Fruit fly (Drosophila melanogaster) whole organism, pupa: ENCODE results near the gene Atox1.

ENCODE experiments used
- CG10348 ChIP-seq: fragments of 200-800 bp; sonication (Bioruptor generic); IDR thresholded peaks from 2 replicates; pipeline ENCODE4 v1.3.6; 2022; ENCODE audit warnings: missing biosample characterization, missing genetic modification characterization
- CG12605 ChIP-seq: fragments of 200-800 bp; sonication (Bioruptor generic); IDR thresholded peaks from 2 replicates; pipeline ENCODE4 v1.3.6; 2022; ENCODE audit warnings: missing biosample characterization, missing genetic modification characterization
- CG13204 ChIP-seq: fragments of 200-800 bp; sonication (Bioruptor generic); optimal IDR thresholded peaks from 2 replicates; lab custom pipeline; 2018; ENCODE audit warnings: missing biosample characterization, mild to moderate bottlenecking, missing genetic modification characterization, moderate library complexity
- CG14655 ChIP-seq: fragments of 200-800 bp; sonication (Bioruptor generic); optimal IDR thresholded peaks from 3 replicates; lab custom pipeline; 2017; ENCODE audit warnings: mild to moderate bottlenecking, missing biosample characterization, missing genetic modification reagents, missing genetic modification characterization
- CG15710 ChIP-seq: fragments of 200-800 bp; sonication (Bioruptor generic); optimal IDR thresholded peaks from 2 replicates; lab custom pipeline; 2018; ENCODE audit warnings: missing biosample characterization, mild to moderate bottlenecking, missing genetic modification characterization, moderate library complexity
- CG17806 ChIP-seq: fragments of 200-800 bp; sonication (Bioruptor generic); optimal IDR thresholded peaks from 2 replicates; lab custom pipeline; 2018; ENCODE audit warnings: missing biosample characterization, mild to moderate bottlenecking, missing genetic modification characterization, moderate library complexity
- CG32121 ChIP-seq: fragments of 200-800 bp; sonication (Bioruptor generic); IDR thresholded peaks from 2 replicates; pipeline ENCODE4 v1.3.6; 2022; ENCODE audit warnings: missing biosample characterization, missing genetic modification characterization
- CG34367 ChIP-seq: fragments of 200-800 bp; sonication (Bioruptor generic); optimal IDR thresholded peaks from 2 replicates; lab custom pipeline; 2018; ENCODE audit warnings: missing biosample characterization, mild to moderate bottlenecking, missing genetic modification characterization
- CG4496 ChIP-seq: fragments of 200-800 bp; sonication (Bioruptor generic); IDR thresholded peaks from 3 replicates; pipeline ENCODE4 v1.3.6; 2022; ENCODE audit warnings: missing biosample characterization, missing genetic modification characterization
- CG8159 ChIP-seq: fragments of 200-800 bp; sonication (Bioruptor generic); optimal IDR thresholded peaks from 3 replicates; lab custom pipeline; 2018; ENCODE audit warnings: missing biosample characterization, mild to moderate bottlenecking, missing genetic modification characterization, moderate library complexity
- CG8301 ChIP-seq: fragments of 200-800 bp; sonication (Bioruptor generic); optimal IDR thresholded peaks from 2 replicates; lab custom pipeline; 2018; ENCODE audit warnings: missing biosample characterization, mild to moderate bottlenecking, missing genetic modification characterization
- CG9948 ChIP-seq: fragments of 200-800 bp; sonication (Bioruptor generic); optimal IDR thresholded peaks from 2 replicates; lab custom pipeline; 2018; ENCODE audit warnings: missing biosample characterization, mild to moderate bottlenecking, missing genetic modification characterization, moderate library complexity
- D1 ChIP-seq: fragments of 200-800 bp; sonication (Bioruptor generic); optimal IDR thresholded peaks from 2 replicates; lab custom pipeline; 2018; ENCODE audit warnings: missing biosample characterization, mild to moderate bottlenecking, missing genetic modification characterization, moderate library complexity
- EcR ChIP-seq: fragments of 200-800 bp; sonication (Bioruptor generic); optimal IDR thresholded peaks from 3 replicates; lab custom pipeline; 2019; ENCODE audit warnings: missing biosample characterization, missing genetic modification characterization, mild to moderate bottlenecking, moderate library complexity, missing genetic modification reagents
- Ets98B ChIP-seq: fragments of 200-800 bp; sonication (Bioruptor generic); IDR thresholded peaks from 2 replicates; pipeline ENCODE4 v1.3.6; 2022; ENCODE audit warnings: missing biosample characterization, missing genetic modification characterization
- Pif1A ChIP-seq: fragments of 200-800 bp; sonication (Bioruptor generic); optimal IDR thresholded peaks from 3 replicates; lab custom pipeline; 2016; ENCODE audit warnings: missing biosample characterization, missing genetic modification characterization
- Pif1B ChIP-seq: fragments of 200-800 bp; sonication (Bioruptor generic); optimal IDR thresholded peaks from 3 replicates; lab custom pipeline; 2016; ENCODE audit warnings: missing biosample characterization, missing genetic modification characterization
- Snoo ChIP-seq: fragments of 200-800 bp; sonication (Bioruptor generic); optimal IDR thresholded peaks from 3 replicates; lab custom pipeline; 2017; ENCODE audit warnings: missing biosample characterization, mild to moderate bottlenecking, missing genetic modification characterization, inconsistent platforms
- fd96Ca ChIP-seq: fragments of 200-800 bp; sonication (Bioruptor generic); IDR thresholded peaks from 3 replicates; pipeline ENCODE4 v1.3.6; 2022; ENCODE audit warnings: missing biosample characterization, missing genetic modification characterization
- gl ChIP-seq: fragments of 200-800 bp; sonication (Bioruptor generic); optimal IDR thresholded peaks from 2 replicates; lab custom pipeline; 2018; ENCODE audit warnings: missing biosample characterization, mild to moderate bottlenecking, missing genetic modification characterization
- rn ChIP-seq: fragments of 200-800 bp; sonication (Bioruptor generic); IDR thresholded peaks from 2 replicates; pipeline ENCODE4 v1.3.6; 2022; ENCODE audit warnings: missing biosample characterization, missing genetic modification characterization

Atox1 gene

DNA sequence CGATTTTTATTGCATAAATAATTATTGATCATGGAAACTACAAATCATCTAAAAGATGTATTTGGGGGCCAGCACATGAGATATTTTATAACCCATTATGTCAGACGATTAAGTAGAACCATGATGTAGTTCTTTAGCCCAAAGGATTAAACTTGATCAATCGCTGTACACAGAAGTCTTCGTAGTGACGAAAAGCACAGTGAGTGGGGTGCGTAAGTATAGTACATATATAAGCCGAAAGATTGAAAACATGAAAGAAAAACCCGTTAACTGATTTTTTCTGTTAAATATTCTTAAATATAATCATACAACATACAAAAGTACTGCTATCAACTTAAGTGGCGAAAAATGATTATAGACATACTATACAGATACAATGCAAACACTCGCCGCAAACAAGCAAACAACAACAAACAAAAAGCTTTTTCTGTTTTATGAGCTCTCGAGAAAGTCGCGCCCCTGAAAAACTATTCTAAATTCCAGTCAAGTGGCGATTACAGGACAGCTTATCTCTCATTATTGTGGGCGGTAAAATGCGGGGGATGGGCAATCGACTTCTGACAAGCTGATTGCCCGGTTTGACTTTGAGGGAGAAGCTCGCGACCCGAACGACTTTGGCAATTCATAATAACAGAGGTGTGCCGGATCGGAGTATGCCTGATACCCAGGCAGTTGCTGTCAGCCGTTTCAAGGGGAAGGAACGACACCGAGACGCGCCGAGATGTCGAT, 4.4 kb upstream of the Atox1 start, which contains the start of gene CG32444:
Gene CG32444, plus strand, starts transcription at position 683 of the 729 bp plus-strand sequence.
- TF ChIP-seq CG13204 (GFP tag; lab: Kevin White, UChicago): no peak
- TF ChIP-seq D1: no peak
- TF ChIP-seq CG4496 (GFP tag; lab: Robert Waterston, UW): no peak
- TF ChIP-seq CG8159: no peak
- no peak for TF ChIP-seq Pif1A (GFP tag; lab: Kevin White, UChicago)
- no peak for TF ChIP-seq CG12605 (GFP tag; lab: Robert Waterston, UW)
- TF ChIP-seq CG32121 (GFP tag; lab: Robert Waterston, UW): no peak
- no peak for TF ChIP-seq fd96Ca (GFP tag; lab: Robert Waterston, UW)
- no peak for TF ChIP-seq EcR
- TF ChIP-seq CG34367 (tag; lab: Kevin White, UChicago): no peak
- TF ChIP-seq Pif1B: no peak
- no peak for TF ChIP-seq CG10348 (GFP tag; lab: Robert Waterston, UW)
- no peak for TF ChIP-seq CG9948 (tag; lab: Kevin White, UChicago)
- TF ChIP-seq gl: no peak
- no peak for TF ChIP-seq CG17806
- TF ChIP-seq Ets98B (GFP tag; lab: Robert Waterston, UW): no peak
- no peak for TF ChIP-seq CG8301 (tag; lab: Kevin White, UChicago)
- no peak for TF ChIP-seq rn
- TF ChIP-seq CG15710: no peak

DNA sequence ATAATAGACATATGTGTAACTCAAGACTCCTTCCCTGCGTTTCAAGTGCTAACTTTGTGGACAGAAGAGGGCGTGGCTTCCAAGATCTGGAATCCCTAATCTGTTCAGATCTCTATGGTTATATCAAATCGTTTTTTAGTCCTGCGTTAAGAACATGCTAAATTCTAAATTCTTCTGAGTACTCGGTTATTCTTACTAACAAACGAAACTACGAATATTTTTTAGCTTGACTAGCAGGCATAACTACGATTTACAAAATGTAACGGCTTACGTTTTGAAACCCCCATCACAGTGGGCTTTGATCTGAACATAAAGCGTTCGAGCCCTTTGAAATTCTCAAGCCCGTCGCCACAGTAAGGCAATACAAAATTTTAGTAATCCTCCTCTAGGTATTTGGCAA, 1.7 kb upstream of the Atox1 start, which contains the start of gene CG32445:
Gene CG32445, plus strand, starts transcription at position 301 of the 400 bp plus-strand sequence.
- TF ChIP-seq CG8159 (no peak), D1 (no peak), gl (no peak), CG4496 (GFP tag; lab: Robert Waterston, UW) (no peak), CG10348 (GFP tag; lab: Robert Waterston, UW) (no peak), CG8301 (tag; lab: Kevin White, UChicago) (no peak)
- TF ChIP-seq, all 21 proteins: peak for 0

DNA sequence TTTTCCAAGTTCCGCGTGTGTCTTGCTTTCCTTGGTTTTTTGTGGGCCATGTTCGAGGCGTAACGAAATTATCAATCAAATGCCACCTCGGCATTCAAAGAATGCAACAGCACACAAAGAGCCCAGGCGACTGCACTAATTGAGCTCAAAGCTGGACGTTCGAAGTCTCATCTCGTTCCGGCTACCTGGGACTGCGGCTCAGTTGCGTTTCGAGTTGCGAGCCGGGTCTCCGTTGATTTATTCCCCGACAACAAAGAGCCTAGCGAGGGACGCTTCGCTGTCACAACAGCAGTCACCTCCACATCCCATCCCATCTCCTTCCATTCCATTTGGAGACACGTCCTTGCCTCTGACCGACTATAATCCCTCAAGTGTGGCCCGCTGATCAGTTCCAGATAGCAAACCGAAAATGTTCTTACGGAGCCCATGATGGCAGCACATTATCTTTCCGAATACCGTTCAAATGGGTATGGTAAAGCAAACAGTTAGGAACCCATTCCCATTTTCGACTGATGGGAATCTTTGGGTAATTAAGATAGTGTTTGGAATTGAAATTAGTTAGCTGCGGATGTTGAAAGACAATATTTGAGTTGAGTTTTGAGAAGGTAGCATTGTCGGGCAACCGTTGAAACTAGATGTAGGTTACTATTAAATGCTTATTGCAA, 2.2 kb downstream of the Atox1 start:
- TF ChIP-seq CG12605 (GFP tag; lab: Robert Waterston, UW) (no peak), CG15710 (no peak), CG9948 (tag; lab: Kevin White, UChicago) (no peak), rn (no peak), CG32121 (GFP tag; lab: Robert Waterston, UW) (no peak), CG17806 (no peak), Ets98B (GFP tag; lab: Robert Waterston, UW) (no peak), CG8159 (no peak), fd96Ca (GFP tag; lab: Robert Waterston, UW) (no peak), Snoo (tag; lab: Kevin White, UChicago) (no peak), CG4496 (GFP tag; lab: Robert Waterston, UW) (no peak), CG13204 (GFP tag; lab: Kevin White, UChicago) (no peak), Pif1B (no peak), D1 (no peak), Pif1A (GFP tag; lab: Kevin White, UChicago) (no peak), CG34367 (tag; lab: Kevin White, UChicago) (no peak)

DNA sequence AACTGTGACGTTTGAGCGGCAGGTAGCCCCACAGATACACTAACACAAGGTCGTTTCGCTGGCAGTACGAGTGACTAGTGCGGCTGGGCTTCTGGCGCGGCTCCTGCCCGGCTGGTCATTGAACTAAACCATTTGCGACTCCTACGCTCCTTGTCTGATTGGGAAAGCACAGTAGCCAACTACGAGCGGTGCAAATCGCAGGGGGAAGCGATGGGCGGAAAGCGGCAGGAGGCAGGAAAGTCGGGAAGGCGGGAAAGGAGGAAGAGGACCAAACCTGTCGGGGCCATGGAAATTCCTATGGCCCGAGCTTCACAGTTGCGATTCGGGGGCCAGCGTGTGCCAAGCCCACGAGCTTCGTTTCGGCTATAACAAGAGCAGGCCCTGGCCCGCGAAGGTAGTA, 3.4 kb downstream of the Atox1 start:
- TF ChIP-seq CG34367 (tag; lab: Kevin White, UChicago): no peak
- TF ChIP-seq CG10348 (GFP tag; lab: Robert Waterston, UW): no peak
- TF ChIP-seq rn: no peak
- no peak for TF ChIP-seq CG32121 (GFP tag; lab: Robert Waterston, UW)
- TF ChIP-seq CG4496 (GFP tag; lab: Robert Waterston, UW): peak; percentile 41; the same call in 2 of the 3 replicates
- no peak for TF ChIP-seq CG9948 (tag; lab: Kevin White, UChicago)
- TF ChIP-seq EcR: peak; percentile 91
- TF ChIP-seq CG13204 (GFP tag; lab: Kevin White, UChicago): peak; percentile 69
- no peak for TF ChIP-seq Pif1B
- no peak for TF ChIP-seq Snoo (tag; lab: Kevin White, UChicago)

DNA sequence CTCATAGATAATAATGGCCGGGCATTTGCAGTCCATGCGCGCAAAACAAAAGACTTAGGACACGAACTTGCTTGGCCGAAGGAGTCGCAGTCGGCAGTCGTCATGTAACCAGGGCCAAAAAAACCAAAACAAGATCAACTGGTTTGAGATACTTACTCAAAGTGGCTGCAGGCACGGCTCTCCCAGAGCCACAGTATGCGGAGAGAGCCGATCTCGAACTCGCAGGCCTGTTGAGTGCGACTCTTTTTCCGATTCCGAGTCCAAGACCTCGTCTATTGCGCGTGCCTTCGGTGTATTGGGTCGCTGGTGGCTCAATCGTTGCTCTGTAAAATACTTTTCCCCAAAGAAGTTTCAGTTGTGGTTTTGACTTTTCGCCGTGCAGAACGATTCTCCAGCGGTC, 3.8 kb downstream of the Atox1 start, which contains the start of gene CG43980:
Gene CG43980, plus strand, starts transcription at position 352 of the 400 bp plus-strand sequence.
- TF ChIP-seq CG10348 (GFP tag; lab: Robert Waterston, UW) (no peak), Ets98B (GFP tag; lab: Robert Waterston, UW) (no peak), CG8159 (no peak), CG15710 (no peak), fd96Ca (GFP tag; lab: Robert Waterston, UW) (no peak), CG34367 (tag; lab: Kevin White, UChicago) (no peak)

DNA sequence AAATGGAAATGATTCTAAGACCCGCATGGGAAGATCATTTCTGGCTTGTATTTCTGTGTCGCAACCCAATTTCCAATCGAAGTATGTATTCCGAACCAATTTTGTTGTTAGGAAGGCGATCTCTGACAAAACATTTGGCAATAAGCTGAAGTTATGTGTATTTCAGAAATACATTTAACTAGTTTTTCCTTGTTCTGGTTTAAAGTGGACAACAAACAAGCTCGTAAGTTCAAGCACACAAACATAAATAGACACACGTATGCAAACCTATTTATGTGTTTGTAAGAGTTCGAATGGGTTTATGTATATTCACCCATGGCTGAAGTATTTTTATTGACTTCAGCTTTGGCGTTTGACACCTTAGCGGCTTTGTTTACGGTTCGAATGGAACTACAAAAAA, 5.1 kb downstream of the Atox1 start:
- TF ChIP-seq CG8159 (no peak), CG4496 (GFP tag; lab: Robert Waterston, UW) (no peak)

DNA sequence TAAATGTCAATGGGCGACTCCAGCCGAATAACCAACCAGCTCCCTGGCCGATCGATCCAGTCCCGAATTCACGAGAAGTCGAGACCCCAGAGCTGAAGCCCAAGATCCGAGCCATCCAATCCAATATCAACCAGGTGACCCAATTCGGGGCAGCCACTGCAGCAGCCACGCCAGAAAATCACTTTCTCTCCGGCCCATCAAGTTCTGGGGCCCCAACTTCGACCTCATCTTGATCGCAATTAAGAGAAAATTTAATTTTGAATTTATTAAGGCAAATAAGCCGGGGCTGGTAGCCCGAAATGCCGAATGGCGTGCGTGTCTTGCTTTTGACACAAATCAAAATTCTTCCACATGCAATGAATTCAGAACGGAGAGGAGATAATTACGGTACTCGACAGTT, 7.1 kb downstream of the Atox1 start:
- no peak for TF ChIP-seq CG14655
- TF ChIP-seq Pif1A (GFP tag; lab: Kevin White, UChicago): no peak
- no peak for TF ChIP-seq CG34367 (tag; lab: Kevin White, UChicago)
- TF ChIP-seq fd96Ca (GFP tag; lab: Robert Waterston, UW): no peak
- no peak for TF ChIP-seq CG17806
- TF ChIP-seq CG8301 (tag; lab: Kevin White, UChicago): no peak
- TF ChIP-seq CG32121 (GFP tag; lab: Robert Waterston, UW): no peak
- no peak for TF ChIP-seq CG12605 (GFP tag; lab: Robert Waterston, UW)
- no peak for TF ChIP-seq D1
- no peak for TF ChIP-seq rn
- no peak for TF ChIP-seq gl
- no peak for TF ChIP-seq Snoo (tag; lab: Kevin White, UChicago)
- TF ChIP-seq CG4496 (GFP tag; lab: Robert Waterston, UW): no peak
- TF ChIP-seq Ets98B (GFP tag; lab: Robert Waterston, UW): no peak
- TF ChIP-seq CG9948 (tag; lab: Kevin White, UChicago): no peak
- no peak for TF ChIP-seq CG13204 (GFP tag; lab: Kevin White, UChicago)
- TF ChIP-seq Pif1B: no peak
